Fruit fly (Drosophila melanogaster): ENCODE data around the gene CG13692.

The CG13692 gene

dm6 chr2L:429680-430484 is 8.3 kb downstream of the CG13692 start (continued):
- no peak for TF ChIP-seq cwo (GFP tag; optimal IDR thresholded peaks at IDR 0.05)
- TF ChIP-seq exex (tag; optimal IDR thresholded peaks at IDR 0.05): no peak
- no peak for TF ChIP-seq B-H2 (GFP tag; optimal IDR thresholded peaks at IDR 0.05)
- TF ChIP-seq CG7786 (GFP tag; optimal IDR thresholded peaks at IDR 0.05): peak; percentile 63
- TF ChIP-seq Trl (optimal IDR thresholded peaks at IDR 0.05): no peak
- TF ChIP-seq Trl (GFP tag; optimal IDR thresholded peaks at IDR 0.05): peak; percentile 38
- TF ChIP-seq CG8281 (tag; optimal IDR thresholded peaks at IDR 0.05): no peak
- peak; percentile 37; the same call in 1 of the 2 replicates for TF ChIP-seq HLH3B (GFP tag; IDR thresholded peaks at IDR 0.05)
- TF ChIP-seq Chrac-16 (GFP tag; optimal IDR thresholded peaks at IDR 0.05): peak; percentile 71
- no peak; the same call in 2 of the 3 replicates for TF ChIP-seq CG11456 (GFP tag; IDR thresholded peaks at IDR 0.05)
- 0 out of 2 replicates have a peak, but pooled peaks have one; percentile 32 for TF ChIP-seq aop (GFP tag; IDR thresholded peaks at IDR 0.05)
- peak; percentile 0 for TF ChIP-seq CG2202 (tag; optimal IDR thresholded peaks at IDR 0.05)
- no peak for TF ChIP-seq wdn (GFP tag; IDR thresholded peaks at IDR 0.05)
- TF ChIP-seq Hmr (GFP tag; optimal IDR thresholded peaks at IDR 0.05): peak; percentile 36
- TF ChIP-seq slp2 (GFP tag; optimal IDR thresholded peaks at IDR 0.05): peak; percentile 20
- TF ChIP-seq CG33213 (GFP tag; optimal IDR thresholded peaks at IDR 0.05): peak; percentile 13
- no peak for TF ChIP-seq bigmax (GFP tag; optimal IDR thresholded peaks at IDR 0.05)
- TF ChIP-seq CG1792 (GFP tag; optimal IDR thresholded peaks at IDR 0.05): peak; percentile 5
- no peak for TF ChIP-seq BEAF-32 (GFP tag; optimal IDR thresholded peaks at IDR 0.05)
- peak; percentile 44 for TF ChIP-seq Myb (GFP tag; optimal IDR thresholded peaks at IDR 0.05)
- no peak for TF ChIP-seq CG17186 (GFP tag; optimal IDR thresholded peaks at IDR 0.05)
- no peak for TF ChIP-seq tap (tag; optimal IDR thresholded peaks at IDR 0.05)
- peak; percentile 71 to 73 for TF ChIP-seq bsh (GFP tag; optimal IDR thresholded peaks at IDR 0.05)
- TF ChIP-seq dmrt11E (tag; optimal IDR thresholded peaks at IDR 0.05): peak; percentile 65
- no peak for TF ChIP-seq CG17612 (GFP tag; IDR thresholded peaks at IDR 0.05)
- TF ChIP-seq CG7839 (tag; optimal IDR thresholded peaks at IDR 0.05): peak; percentile 55
- TF ChIP-seq CG6813 (GFP tag; optimal IDR thresholded peaks at IDR 0.05): no peak
- TF ChIP-seq abd-A (tag; optimal IDR thresholded peaks at IDR 0.05): no peak
- TF ChIP-seq YL-1 (GFP tag; optimal IDR thresholded peaks at IDR 0.05): no peak
- no peak for TF ChIP-seq kah (GFP tag; optimal IDR thresholded peaks at IDR 0.05)
- TF ChIP-seq CG3847 (GFP tag; IDR thresholded peaks at IDR 0.05): no peak
- TF ChIP-seq psq (GFP tag; optimal IDR thresholded peaks at IDR 0.05): peak; percentile 24
- no peak for TF ChIP-seq Neu2 (GFP tag; optimal IDR thresholded peaks at IDR 0.05; ENCODE audit: borderline replicate concordance)
- no peak for TF ChIP-seq schlank (tag; optimal IDR thresholded peaks at IDR 0.05)
- TF ChIP-seq Atf6 (GFP tag; IDR thresholded peaks at IDR 0.05): no peak
- peak; percentile 96 for TF ChIP-seq sens (GFP tag)
- no peak for TF ChIP-seq Doc2 (GFP tag; IDR thresholded peaks at IDR 0.05)
- no peak for TF ChIP-seq h (optimal IDR thresholded peaks at IDR 0.05)
- peak; percentile 37; the same call in 2 of the 3 replicates for TF ChIP-seq CG7357 (GFP tag; IDR thresholded peaks at IDR 0.05)
- TF ChIP-seq NC2β (GFP tag; optimal IDR thresholded peaks at IDR 0.05): peak; percentile 52
- no peak for TF ChIP-seq fd64A (GFP tag; optimal IDR thresholded peaks at IDR 0.05)
- TF ChIP-seq CG9727 (GFP tag; optimal IDR thresholded peaks at IDR 0.05): peak; percentile 56
- peak; percentile 6 for TF ChIP-seq CG6854 (GFP tag; optimal IDR thresholded peaks at IDR 0.05)
- TF ChIP-seq ATbp (GFP tag; optimal IDR thresholded peaks at IDR 0.05): peak; percentile 13
- peak; percentile 60 for TF ChIP-seq Dip3 (GFP tag; optimal IDR thresholded peaks at IDR 0.05)
- TF ChIP-seq zen (tag; optimal IDR thresholded peaks at IDR 0.05): no peak
- TF ChIP-seq p53 (GFP tag; optimal IDR thresholded peaks at IDR 0.05): no peak
- TF ChIP-seq C15 (GFP tag; IDR thresholded peaks at IDR 0.05): no peak
- TF ChIP-seq Mad (GFP tag; optimal IDR thresholded peaks at IDR 0.05): no peak
- no peak for TF ChIP-seq maf-S (GFP tag; optimal IDR thresholded peaks at IDR 0.05)

Measured in whole organism, embryonic.